Worm (Caenorhabditis elegans) whole organism, L1 larva: ENCODE results near the gene M03A1.3.

Source experiments
- C04F5.9 ChIP-seq: sonication (generic microtip); optimal IDR thresholded peaks from 2 replicates; lab custom pipeline; 2016; ENCODE audit warnings: missing genetic modification characterization, missing compliant biosample characterization
- C16A3.4 ChIP-seq: fragments of 150-350 bp; optimal IDR thresholded peaks from 2 replicates; lab custom pipeline; 2014; ENCODE audit warnings: missing biosample characterization, missing genetic modification characterization
- alr-1 ChIP-seq: fragments of 200-800 bp; sonication (Bioruptor generic); optimal IDR thresholded peaks from 2 replicates; lab custom pipeline; 2018; ENCODE audit warnings: borderline replicate concordance, mild to moderate bottlenecking, missing genetic modification characterization, missing compliant biosample characterization
- aly-2 ChIP-seq: fragments of 150-350 bp; optimal IDR thresholded peaks from 2 replicates; lab custom pipeline; 2014; ENCODE audit warnings: missing biosample characterization, missing genetic modification characterization
- ama-1 ChIP-seq: fragments of 150-350 bp; optimal IDR thresholded peaks from 2 replicates; lab custom pipeline; 2014
- ceh-63 ChIP-seq: fragments of 200-800 bp; sonication (Bioruptor generic); optimal IDR thresholded peaks from 2 replicates; lab custom pipeline; 2018; ENCODE audit warnings: mild to moderate bottlenecking, missing genetic modification characterization, missing compliant biosample characterization
- ceh-88 ChIP-seq: fragments of 200-800 bp; sonication (Bioruptor generic); IDR thresholded peaks from 2 replicates; pipeline ENCODE4 v1.3.6; 2022; ENCODE audit warnings: missing genetic modification characterization, missing compliant biosample characterization
- ceh-90 ChIP-seq: sonication (generic microtip); optimal IDR thresholded peaks from 2 replicates; lab custom pipeline; 2016; ENCODE audit warnings: missing genetic modification characterization, missing compliant biosample characterization
- ces-1 ChIP-seq: fragments of 150-350 bp; optimal IDR thresholded peaks from 2 replicates; lab custom pipeline; 2014; ENCODE audit warnings: missing biosample characterization, missing genetic modification reagents, missing genetic modification characterization
- dsc-1 ChIP-seq: sonication (generic microtip); optimal IDR thresholded peaks from 2 replicates; lab custom pipeline; 2016; ENCODE audit warnings: mild to moderate bottlenecking, missing genetic modification characterization, missing compliant biosample characterization
- efl-1 ChIP-seq, 4 experiments: fragments of 150-350 bp; optimal IDR thresholded peaks in 3 of 4; peaks in 1 of 4; 1 replicate in 1 of 4; 2 replicates in 3 of 4; lab custom pipeline; 2014; ENCODE audit warnings: missing biosample characterization in 2 of 4, missing genetic modification characterization in 2 of 4, missing genetic modification reagents in 2 of 4
- egl-13 ChIP-seq: sonication (generic microtip); optimal IDR thresholded peaks from 2 replicates; lab custom pipeline; 2016; ENCODE audit warnings: missing genotype, missing genetic modification reagents, missing genetic modification characterization, missing compliant biosample characterization
- elt-2 ChIP-seq: sonication (generic microtip); optimal IDR thresholded peaks from 2 replicates; lab custom pipeline; 2016; ENCODE audit warnings: missing genetic modification characterization, mild to moderate bottlenecking, inconsistent platforms, missing compliant biosample characterization, missing genetic modification reagents
- elt-3 ChIP-seq, 6 experiments: fragments of 150-350 bp in 1 of 6; sonication (generic microtip); optimal IDR thresholded peaks; 2 replicates each; lab custom pipeline; 2017 to 2018; ENCODE audit warnings: missing biosample characterization in 6 of 6, missing genetic modification characterization in 6 of 6, inconsistent platforms in 1 of 6
- ets-5 ChIP-seq: fragments of 200-800 bp; sonication (Bioruptor generic); IDR thresholded peaks from 2 replicates; pipeline ENCODE4 v1.3.6; 2022; ENCODE audit warnings: missing genetic modification characterization, missing compliant biosample characterization
- fkh-10 ChIP-seq: sonication (generic microtip); optimal IDR thresholded peaks from 2 replicates; lab custom pipeline; 2017; ENCODE audit warnings: missing biosample characterization, missing genetic modification reagents, missing genetic modification characterization
- grh-1 ChIP-seq: fragments of 200-800 bp; sonication (Bioruptor generic); IDR thresholded peaks from 2 replicates; pipeline ENCODE4 v1.3.6; 2022; ENCODE audit warnings: missing genetic modification reagents, missing genetic modification characterization, missing compliant biosample characterization
- isw-1 ChIP-seq: fragments of 200-800 bp; sonication (Bioruptor generic); IDR thresholded peaks from 2 replicates; pipeline ENCODE4 v1.3.6; 2022; ENCODE audit warnings: missing genetic modification characterization, missing compliant biosample characterization
- jun-1 ChIP-seq: fragments of 150-350 bp; optimal IDR thresholded peaks from 2 replicates; lab custom pipeline; 2014; ENCODE audit warnings: missing biosample characterization, missing genetic modification reagents, missing genetic modification characterization
- lin-13 ChIP-seq: fragments of 150-350 bp; optimal IDR thresholded peaks from 2 replicates; lab custom pipeline; 2014; ENCODE audit warnings: missing biosample characterization, missing genetic modification reagents, missing genetic modification characterization
- lin-14 ChIP-seq: fragments of 200-800 bp; sonication (Bioruptor generic); optimal IDR thresholded peaks from 2 replicates; lab custom pipeline; 2018; ENCODE audit warnings: mild to moderate bottlenecking, missing genetic modification characterization, moderate library complexity, missing compliant biosample characterization
- lin-35 ChIP-seq, 2 experiments: fragments of 150-350 bp; optimal IDR thresholded peaks; 2 replicates each; lab custom pipeline; 2014; ENCODE audit warnings: missing biosample characterization in 2 of 2, missing genetic modification characterization in 2 of 2, missing genetic modification reagents in 2 of 2
- mep-1 ChIP-seq: fragments of 150-350 bp; optimal IDR thresholded peaks from 2 replicates; lab custom pipeline; 2014; ENCODE audit warnings: missing biosample characterization, missing genetic modification characterization
- nhr-11 ChIP-seq: fragments of 150-350 bp; optimal IDR thresholded peaks from 2 replicates; lab custom pipeline; 2014; ENCODE audit warnings: missing biosample characterization, missing genetic modification characterization
- nhr-19 ChIP-seq: fragments of 200-800 bp; sonication (Bioruptor generic); conservative IDR thresholded peaks from 2 replicates; pipeline ENCODE4 v1.3.6; 2022; ENCODE audit warnings: missing genetic modification characterization, missing compliant biosample characterization
- nhr-237 ChIP-seq: fragments of 150-350 bp; optimal IDR thresholded peaks from 2 replicates; lab custom pipeline; 2014; ENCODE audit warnings: missing biosample characterization, missing genetic modification characterization
- nhr-71 ChIP-seq: sonication (generic microtip); optimal IDR thresholded peaks from 2 replicates; lab custom pipeline; 2016; ENCODE audit warnings: mild to moderate bottlenecking, missing genetic modification characterization, moderate library complexity, missing compliant biosample characterization
- nhr-76 ChIP-seq: sonication (generic microtip); optimal IDR thresholded peaks from 2 replicates; lab custom pipeline; 2017; ENCODE audit warnings: missing biosample characterization, missing genetic modification characterization
- nhr-77 ChIP-seq: fragments of 150-350 bp; optimal IDR thresholded peaks from 2 replicates; lab custom pipeline; 2014; ENCODE audit warnings: missing biosample characterization, missing genetic modification characterization
- nhr-84 ChIP-seq: sonication (generic microtip); optimal IDR thresholded peaks from 2 replicates; lab custom pipeline; 2017; ENCODE audit warnings: missing biosample characterization, missing genetic modification characterization
- pag-3 ChIP-seq: sonication (generic microtip); optimal IDR thresholded peaks from 2 replicates; lab custom pipeline; 2017; ENCODE audit warnings: missing genetic modification characterization, mild to moderate bottlenecking, missing compliant biosample characterization, antibody characterized with exemption, borderline replicate concordance; ENCODE audit not compliant: insufficient read depth
- pax-3 ChIP-seq: fragments of 200-800 bp; sonication (Bioruptor generic); optimal IDR thresholded peaks from 2 replicates; lab custom pipeline; 2018; ENCODE audit warnings: mild to moderate bottlenecking, missing genetic modification characterization, moderate library complexity, missing compliant biosample characterization
- pqm-1 ChIP-seq: sonication (generic microtip); optimal IDR thresholded peaks from 3 replicates; lab custom pipeline; 2017; ENCODE audit warnings: missing biosample characterization, missing genetic modification characterization
- skn-1 ChIP-seq: fragments of 150-350 bp; optimal IDR thresholded peaks from 2 replicates; lab custom pipeline; 2014; ENCODE audit warnings: missing biosample characterization, missing genetic modification characterization
- snpc-4 ChIP-seq: fragments of 150-350 bp; optimal IDR thresholded peaks from 2 replicates; lab custom pipeline; 2014; ENCODE audit warnings: missing biosample characterization, missing genetic modification characterization
- sptf-1 ChIP-seq: fragments of 150-350 bp; optimal IDR thresholded peaks from 2 replicates; lab custom pipeline; 2014; ENCODE audit warnings: missing biosample characterization, missing genetic modification characterization
- tlp-1 ChIP-seq: fragments of 150-350 bp; optimal IDR thresholded peaks from 2 replicates; lab custom pipeline; 2014; ENCODE audit warnings: missing biosample characterization, missing genetic modification characterization
- unc-130 ChIP-seq: fragments of 150-350 bp; optimal IDR thresholded peaks from 2 replicates; lab custom pipeline; 2017; ENCODE audit warnings: missing biosample characterization, missing genetic modification characterization, inconsistent platforms
- xbp-1 ChIP-seq: sonication (generic microtip); optimal IDR thresholded peaks from 2 replicates; lab custom pipeline; 2016; ENCODE audit warnings: missing genetic modification characterization, missing compliant biosample characterization
- zag-1 ChIP-seq: fragments of 150-350 bp; optimal IDR thresholded peaks from 2 replicates; lab custom pipeline; 2014; ENCODE audit warnings: missing biosample characterization, missing genetic modification characterization

The M03A1.3 gene

ce11 chrII:4603035-4603434, 45.4 kb downstream of the M03A1.3 start, which contains the start of gene F35D11.4 (continued):
- peak; percentile 79 for TF ChIP-seq egl-13 (tag; lab: Kevin White, UChicago)
- peak; percentile 5 for TF ChIP-seq skn-1 (tag; lab: Kevin White, UChicago)
- TF ChIP-seq xbp-1 (tag; lab: Kevin White, UChicago): peak; percentile 85
- TF ChIP-seq sptf-1 (tag; lab: Kevin White, UChicago): no peak
- peak; percentile 65 for TF ChIP-seq lin-13 (GFP tag; lab: Kevin White, UChicago)
- TF ChIP-seq pag-3 (tag; lab: Kevin White, UChicago): no peak
- no peak for TF ChIP-seq nhr-76 (tag; lab: Kevin White, UChicago)
- peak; percentile 57 for TF ChIP-seq unc-130 (tag; lab: Kevin White, UChicago)
- TF ChIP-seq ama-1: no peak
- TF ChIP-seq nhr-84: no peak
- no peak for TF ChIP-seq nhr-11 (tag; lab: Kevin White, UChicago)
- peak; percentile 87 for TF ChIP-seq lin-14 (GFP tag; lab: Kevin White, UChicago)
- peak; percentile 84 for TF ChIP-seq dsc-1 (tag; lab: Kevin White, UChicago)
- peak; percentile 7 for TF ChIP-seq snpc-4
- TF ChIP-seq ets-5: no peak
- TF ChIP-seq efl-1 (optimal IDR thresholded peaks at IDR 0.05; lab: Kevin White, UChicago): peak; percentile 94
- peak; percentile 91 to 99 for TF ChIP-seq efl-1 (GFP tag; optimal IDR thresholded peaks at IDR 0.05 in 1 of 2; lab: Kevin White, UChicago)
- TF ChIP-seq C04F5.9: peak; percentile 89
- no peak for TF ChIP-seq ceh-63 (GFP tag; lab: Kevin White, UChicago)
- peak; percentile 39; the same call in 1 of the 2 replicates for TF ChIP-seq ceh-88 (GFP tag; lab: Robert Waterston, UW)
- peak; percentile 35 for TF ChIP-seq fkh-10 (GFP tag; lab: Kevin White, UChicago)
- TF ChIP-seq grh-1 (GFP tag; lab: Robert Waterston, UW): peak; percentile 66
- TF ChIP-seq nhr-19 (GFP tag; lab: Robert Waterston, UW): peak; percentile 84
- TF ChIP-seq ces-1 (GFP tag; lab: Kevin White, UChicago): no peak
- no peak for TF ChIP-seq tlp-1
- TF ChIP-seq zag-1 (tag; lab: Kevin White, UChicago): no peak
- TF ChIP-seq jun-1 (tag; lab: Kevin White, UChicago): no peak
- peak; percentile 90 for TF ChIP-seq nhr-71 (tag; lab: Kevin White, UChicago)
- TF ChIP-seq pax-3 (tag; lab: Kevin White, UChicago): peak; percentile 87
- no peak for TF ChIP-seq pqm-1 (tag; lab: Kevin White, UChicago)
- TF ChIP-seq elt-3 (tag; optimal IDR thresholded peaks at IDR 0.05; lab: Kevin White, UChicago): peak in 2 of 6 experiments; percentile 33 to 56
- peak; percentile 87 for TF ChIP-seq ceh-90 (tag; lab: Kevin White, UChicago)
- TF ChIP-seq elt-2 (tag; lab: Kevin White, UChicago): peak; percentile 90
- TF ChIP-seq nhr-237 (tag; lab: Kevin White, UChicago): no peak
- peak; percentile 34 for TF ChIP-seq nhr-77 (tag; lab: Kevin White, UChicago)
- peak; percentile 60 for TF ChIP-seq C16A3.4 (tag; lab: Kevin White, UChicago)
- peak; percentile 67 for TF ChIP-seq mep-1 (tag; lab: Kevin White, UChicago)
- peak; percentile 65; the same call in 1 of the 2 replicates for TF ChIP-seq isw-1 (GFP tag; lab: Robert Waterston, UW)

DNA sequence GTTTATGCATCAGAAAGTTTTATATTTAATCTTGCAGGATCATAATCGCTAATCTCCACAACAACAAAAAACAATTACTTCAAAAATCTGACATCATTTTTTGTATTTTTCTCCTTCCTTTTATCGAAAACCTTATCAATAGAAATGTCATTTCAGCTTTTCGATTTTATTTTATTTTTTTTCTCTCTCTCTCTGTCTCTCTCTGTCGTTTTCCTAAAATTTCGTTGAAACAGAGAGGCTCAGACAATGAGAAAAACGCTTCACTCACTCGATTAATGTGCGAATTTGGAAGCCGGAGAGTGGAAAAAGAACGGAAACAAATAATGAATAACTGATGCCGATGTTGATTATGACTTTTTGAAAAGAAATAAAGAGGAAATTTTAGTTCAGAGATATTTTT, 46.6 kb downstream of the M03A1.3 start:
- TF ChIP-seq ets-5 (no peak), lin-14 (GFP tag; lab: Kevin White, UChicago) (peak; percentile 36), elt-2 (tag; lab: Kevin White, UChicago) (peak; percentile 84), aly-2 (tag; lab: Kevin White, UChicago) (no peak), lin-13 (GFP tag; lab: Kevin White, UChicago) (no peak), efl-1 (optimal IDR thresholded peaks at IDR 0.05; lab: Kevin White, UChicago) (peak in 1 of 2 experiments; percentile 9), efl-1 (GFP tag; optimal IDR thresholded peaks at IDR 0.05 in 1 of 2; lab: Kevin White, UChicago) (peak in 1 of 2 experiments; percentile 58), nhr-71 (tag; lab: Kevin White, UChicago) (peak; percentile 17), lin-35 (GFP tag; optimal IDR thresholded peaks at IDR 0.05; lab: Kevin White, UChicago) (peak in 1 of 2 experiments; percentile 37), zag-1 (tag; lab: Kevin White, UChicago) (no peak), alr-1 (tag; lab: Kevin White, UChicago) (no peak)
- TF ChIP-seq, all 84 proteins: peak for 5
